Worm (Caenorhabditis elegans) whole organism, young adult: ENCODE measurements around the gene Y55F3AM.11.

Source experiments
- C06A6.2 ChIP-seq: fragments of 200-800 bp; sonication (Bioruptor generic); conservative IDR thresholded peaks from 2 replicates; pipeline ENCODE4 v1.3.6; 2022; ENCODE audit warnings: missing genetic modification characterization, missing compliant biosample characterization
- F10E7.11 ChIP-seq: sonication (generic microtip); optimal IDR thresholded peaks from 2 replicates; lab custom pipeline; 2017; ENCODE audit warnings: mild to moderate bottlenecking, missing genetic modification characterization, moderate library complexity, missing compliant biosample characterization
- F33H1.4 ChIP-seq: fragments of 200-800 bp; sonication (Bioruptor generic); IDR thresholded peaks from 2 replicates; pipeline ENCODE4 v1.3.6; 2022; ENCODE audit warnings: missing genetic modification reagents, missing genetic modification characterization, missing compliant biosample characterization
- F37B4.10 ChIP-seq: fragments of 200-800 bp; sonication (Bioruptor generic); IDR thresholded peaks from 2 replicates; pipeline ENCODE4 v1.3.6; 2022; ENCODE audit warnings: missing genetic modification characterization, missing compliant biosample characterization
- T26A5.8 ChIP-seq: sonication (generic microtip); optimal IDR thresholded peaks from 2 replicates; lab custom pipeline; 2016; ENCODE audit warnings: missing genetic modification characterization, missing compliant biosample characterization
- athp-1 ChIP-seq: sonication (generic microtip); optimal IDR thresholded peaks from 2 replicates; lab custom pipeline; 2017; ENCODE audit warnings: mild to moderate bottlenecking, missing genetic modification characterization, missing compliant biosample characterization
- attf-5 ChIP-seq: fragments of 200-800 bp; sonication (Bioruptor generic); optimal IDR thresholded peaks from 2 replicates; lab custom pipeline; 2018; ENCODE audit warnings: mild to moderate bottlenecking, missing genetic modification characterization, missing compliant biosample characterization
- bed-2 ChIP-seq: fragments of 200-800 bp; sonication (Bioruptor generic); IDR thresholded peaks from 2 replicates; pipeline ENCODE4 v1.3.6; 2022; ENCODE audit warnings: missing genetic modification reagents, missing genetic modification characterization, missing compliant biosample characterization
- cebp-1 ChIP-seq, 2 experiments: fragments of 200-800 bp in 1 of 2; sonication (Bioruptor generic) in 1 of 2; sonication (generic microtip) in 1 of 2; IDR thresholded peaks in 1 of 2; optimal IDR thresholded peaks in 1 of 2; 2 replicates each; pipeline versions ENCODE4 v1.3.6 to Lab custom; 2017 to 2022; ENCODE audit warnings: missing compliant biosample characterization in 2 of 2, missing genetic modification characterization in 2 of 2, mild to moderate bottlenecking in 1 of 2, missing genetic modification reagents in 1 of 2, moderate library complexity in 1 of 2
- cebp-2 ChIP-seq: fragments of 200-800 bp; sonication (Bioruptor generic); IDR thresholded peaks from 2 replicates; pipeline ENCODE4 v1.3.6; 2022; ENCODE audit warnings: missing genetic modification characterization, missing compliant biosample characterization
- ceh-79 ChIP-seq: sonication (generic microtip); optimal IDR thresholded peaks from 2 replicates; lab custom pipeline; 2017; ENCODE audit warnings: mild to moderate bottlenecking, missing genetic modification characterization, missing compliant biosample characterization
- dox-1 ChIP-seq: fragments of 200-800 bp; sonication (Bioruptor generic); IDR thresholded peaks from 2 replicates; pipeline ENCODE4 v1.3.6; 2022; ENCODE audit warnings: missing genetic modification reagents, missing genetic modification characterization, missing compliant biosample characterization
- dpff-1 ChIP-seq: sonication (generic microtip); optimal IDR thresholded peaks from 2 replicates; lab custom pipeline; 2017; ENCODE audit warnings: mild to moderate bottlenecking, missing genetic modification characterization, missing compliant biosample characterization
- egl-18 ChIP-seq: fragments of 200-800 bp; sonication (Bioruptor generic); IDR thresholded peaks from 2 replicates; pipeline ENCODE4 v1.3.6; 2022; ENCODE audit warnings: missing genetic modification reagents, missing genetic modification characterization, missing compliant biosample characterization
- egl-44 ChIP-seq: fragments of 200-800 bp; sonication (Bioruptor generic); IDR thresholded peaks from 2 replicates; pipeline ENCODE4 v1.3.6; 2022; ENCODE audit warnings: missing genetic modification reagents, missing genetic modification characterization, missing compliant biosample characterization
- egrh-3 ChIP-seq: fragments of 200-800 bp; sonication (Bioruptor generic); IDR thresholded peaks from 2 replicates; pipeline ENCODE4 v1.3.6; 2022; ENCODE audit warnings: missing genetic modification reagents, missing genetic modification characterization, missing compliant biosample characterization
- gei-17 ChIP-seq: fragments of 200-800 bp; sonication (Bioruptor generic); optimal IDR thresholded peaks from 2 replicates; lab custom pipeline; 2018; ENCODE audit warnings: mild to moderate bottlenecking, missing genetic modification characterization, missing compliant biosample characterization
- him-1 ChIP-seq: sonication (generic microtip); optimal IDR thresholded peaks from 2 replicates; lab custom pipeline; 2016; ENCODE audit warnings: missing genotype, missing genetic modification reagents, missing genetic modification characterization, missing compliant biosample characterization
- hlh-12 ChIP-seq: sonication (generic microtip); optimal IDR thresholded peaks from 2 replicates; lab custom pipeline; 2016; ENCODE audit warnings: missing genetic modification characterization, missing compliant biosample characterization
- hmg-1.2 ChIP-seq: fragments of 200-800 bp; sonication (Bioruptor generic); IDR thresholded peaks from 2 replicates; pipeline ENCODE4 v1.3.6; 2022; ENCODE audit warnings: missing genetic modification reagents, missing genetic modification characterization, missing compliant biosample characterization
- hmg-20 ChIP-seq: fragments of 200-800 bp; sonication (Bioruptor generic); IDR thresholded peaks from 2 replicates; pipeline ENCODE4 v1.3.6; 2022; ENCODE audit warnings: missing genetic modification reagents, missing genetic modification characterization, missing compliant biosample characterization
- hrde-1 ChIP-seq: sonication (generic microtip); optimal IDR thresholded peaks from 2 replicates; lab custom pipeline; 2016; ENCODE audit warnings: missing genetic modification characterization, mild to moderate bottlenecking, missing compliant biosample characterization, moderate library complexity, missing genotype, missing genetic modification reagents, borderline replicate concordance
- lsy-27 ChIP-seq: sonication (generic microtip); optimal IDR thresholded peaks from 2 replicates; lab custom pipeline; 2017; ENCODE audit warnings: missing genetic modification characterization, mild to moderate bottlenecking, missing compliant biosample characterization, antibody characterized with exemption, missing genotype, borderline replicate concordance; ENCODE audit not compliant: insufficient read depth
- madf-3 ChIP-seq: fragments of 200-800 bp; sonication (Bioruptor generic); IDR thresholded peaks from 2 replicates; pipeline ENCODE4 v1.3.6; 2022; ENCODE audit warnings: missing genetic modification reagents, missing genetic modification characterization, missing compliant biosample characterization
- mcd-1 ChIP-seq: fragments of 200-800 bp; sonication (Bioruptor generic); IDR thresholded peaks from 2 replicates; pipeline ENCODE4 v1.3.6; 2022; ENCODE audit warnings: missing genetic modification reagents, missing genetic modification characterization, missing compliant biosample characterization
- nfya-1 ChIP-seq: sonication (generic microtip); optimal IDR thresholded peaks from 2 replicates; lab custom pipeline; 2017; ENCODE audit warnings: antibody characterized with exemption, missing compliant biosample characterization, missing genetic modification characterization, borderline replicate concordance; ENCODE audit not compliant: insufficient read depth
- nfyb-1 ChIP-seq: fragments of 200-800 bp; sonication (Bioruptor generic); IDR thresholded peaks from 2 replicates; pipeline ENCODE4 v1.3.6; 2022; ENCODE audit warnings: missing genetic modification reagents, missing genetic modification characterization, missing compliant biosample characterization
- nhr-120 ChIP-seq: fragments of 200-800 bp; sonication (Bioruptor generic); IDR thresholded peaks from 2 replicates; pipeline ENCODE4 v1.3.6; 2022; ENCODE audit warnings: missing genetic modification characterization, missing compliant biosample characterization
- nhr-179 ChIP-seq: sonication (generic microtip); optimal IDR thresholded peaks from 2 replicates; lab custom pipeline; 2016; ENCODE audit warnings: mild to moderate bottlenecking, missing genetic modification characterization, missing compliant biosample characterization
- nhr-80 ChIP-seq: sonication (generic microtip); optimal IDR thresholded peaks from 2 replicates; lab custom pipeline; 2016; ENCODE audit warnings: missing genetic modification characterization, missing compliant biosample characterization
- nhr-90 ChIP-seq: sonication (generic microtip); optimal IDR thresholded peaks from 2 replicates; lab custom pipeline; 2016; ENCODE audit warnings: missing genotype, mild to moderate bottlenecking, missing genetic modification characterization, missing compliant biosample characterization
- rec-8 ChIP-seq, 2 experiments: sonication (generic microtip); optimal IDR thresholded peaks; 2 replicates each; lab custom pipeline; 2016; ENCODE audit warnings: mild to moderate bottlenecking in 2 of 2, missing genetic modification characterization in 2 of 2, missing genetic modification reagents in 2 of 2, missing genotype in 2 of 2, missing biosample characterization in 1 of 2, missing compliant biosample characterization in 1 of 2, moderate library complexity in 1 of 2
- snpc-1.3 ChIP-seq: sonication (generic microtip); optimal IDR thresholded peaks from 2 replicates; lab custom pipeline; 2017; ENCODE audit warnings: missing genetic modification characterization, mild to moderate bottlenecking, missing compliant biosample characterization, antibody characterized with exemption, moderate library complexity, missing genotype, missing genetic modification reagents; ENCODE audit not compliant: insufficient read depth
- tbp1 ChIP-seq: fragments of 200-800 bp; sonication (Bioruptor generic); optimal IDR thresholded peaks from 2 replicates; lab custom pipeline; 2018; ENCODE audit warnings: mild to moderate bottlenecking, missing genetic modification characterization, missing compliant biosample characterization
- unc-62 ChIP-seq: fragments of 150-350 bp; optimal IDR thresholded peaks from 2 replicates; lab custom pipeline; 2014; ENCODE audit warnings: missing biosample characterization, missing genetic modification reagents, missing genetic modification characterization
- xnd-1 ChIP-seq: sonication (generic microtip); optimal IDR thresholded peaks from 2 replicates; lab custom pipeline; 2016; ENCODE audit warnings: missing genotype, missing genetic modification reagents, missing genetic modification characterization, missing compliant biosample characterization
- zfh-2 ChIP-seq: fragments of 200-800 bp; sonication (Bioruptor generic); conservative IDR thresholded peaks from 2 replicates; pipeline ENCODE4 v1.3.6; 2022; ENCODE audit warnings: missing genetic modification reagents, missing genetic modification characterization, missing compliant biosample characterization

The Y55F3AM.11 gene

DNA sequence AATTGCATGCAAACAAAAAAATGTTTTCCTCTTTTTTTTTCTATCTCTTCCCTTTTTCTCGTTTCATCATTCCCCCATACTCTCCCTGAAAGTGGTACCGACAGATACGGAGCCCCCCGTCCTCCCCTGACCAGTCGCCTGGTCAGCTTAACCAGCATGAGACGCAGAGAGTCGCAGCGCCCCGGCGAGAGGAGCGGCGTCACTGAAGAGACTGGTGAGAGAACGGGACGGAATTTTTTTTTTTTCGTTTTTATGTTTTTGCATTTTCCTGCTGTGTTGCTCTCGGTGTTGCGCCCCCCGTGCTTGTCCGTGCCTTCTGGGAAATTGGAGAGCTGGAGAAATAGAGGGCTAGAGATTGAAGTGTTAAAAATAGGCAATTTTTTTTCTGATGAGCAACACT lies 26.2 kb upstream of the Y55F3AM.11 start (continued):
- TF ChIP-seq him-1 (tag; lab: Kevin White, UChicago) (no peak), lsy-27 (no peak), F10E7.11 (tag; lab: Kevin White, UChicago) (no peak), nfya-1 (tag; lab: Kevin White, UChicago) (no peak), T26A5.8 (no peak)

- TF ChIP-seq egl-18 (no peak), cebp-2 (GFP tag; lab: Robert Waterston, UW) (no peak), hlh-12 (tag; lab: Kevin White, UChicago) (no peak), nhr-179 (tag; lab: Kevin White, UChicago) (no peak), nhr-120 (GFP tag; lab: Robert Waterston, UW) (no peak), zfh-2 (GFP tag; lab: Robert Waterston, UW) (peak; percentile 89), unc-62 (GFP tag; lab: Kevin White, UChicago) (no peak), F37B4.10 (0 out of 2 replicates have a peak, but pooled peaks have one; percentile 15), nhr-90 (tag; lab: Kevin White, UChicago) (no peak), rec-8 (tag; optimal IDR thresholded peaks at IDR 0.05; lab: Kevin White, UChicago) (no peak), tbp1 (GFP tag; lab: Kevin White, UChicago) (no peak), dpff-1 (tag; lab: Kevin White, UChicago) (no peak), athp-1 (no peak), egrh-3 (peak; percentile 80; the same call in 1 of the 2 replicates)
Observed at ce11 chrIV:1068730-1069244, 24.6 kb upstream of the Y55F3AM.11 start.

ce11 chrIV:1067430-1067829 lies 23.2 kb upstream of the Y55F3AM.11 start, which contains the start of gene znf-782:
Gene znf-782 (minus strand): TSS chrIV:1067525.
- TF ChIP-seq madf-3: no peak
- no peak for TF ChIP-seq snpc-1.3 (tag; lab: Kevin White, UChicago)
- TF ChIP-seq egrh-3: peak; percentile 90
- no peak for TF ChIP-seq ceh-79 (tag; lab: Kevin White, UChicago)
- no peak for TF ChIP-seq cebp-1 (GFP tag; IDR thresholded peaks at IDR 0.05; lab: Robert Waterston, UW)
- TF ChIP-seq cebp-1 (tag; optimal IDR thresholded peaks at IDR 0.05; lab: Kevin White, UChicago): peak; percentile 4
- TF ChIP-seq gei-17 (GFP tag; lab: Kevin White, UChicago): no peak
- peak; percentile 49; the same call in 1 of the 2 replicates for TF ChIP-seq dox-1 (GFP tag; lab: Robert Waterston, UW)
- TF ChIP-seq bed-2 (GFP tag; lab: Robert Waterston, UW): no peak
- TF ChIP-seq nfyb-1: 0 out of 2 replicates have a peak, but pooled peaks have one; percentile 41
- no peak for TF ChIP-seq egl-44
- no peak for TF ChIP-seq hmg-20 (GFP tag; lab: Robert Waterston, UW)
- no peak for TF ChIP-seq C06A6.2 (GFP tag; lab: Robert Waterston, UW)
- no peak for TF ChIP-seq F33H1.4 (GFP tag; lab: Robert Waterston, UW)
- no peak for TF ChIP-seq xnd-1
- TF ChIP-seq zfh-2 (GFP tag; lab: Robert Waterston, UW): peak; percentile 96
- no peak for TF ChIP-seq hrde-1
- no peak for TF ChIP-seq hlh-12 (tag; lab: Kevin White, UChicago)
- TF ChIP-seq hmg-1.2: peak; percentile 81
- peak; percentile 68 for TF ChIP-seq nhr-80 (tag; lab: Kevin White, UChicago)
- peak; percentile 14 for TF ChIP-seq attf-5 (GFP tag; lab: Kevin White, UChicago)
- 0 out of 2 replicates have a peak, but pooled peaks have one; percentile 19 for TF ChIP-seq mcd-1
